Fruit fly (Drosophila melanogaster) whole organism, embryonic: ENCODE results near the gene CG32537.
A peak's percentile ranks its signal among the peaks of the same experiment; 100 is the strongest.

Experiments
- Ada2b ChIP-seq: fragments of 200-800 bp; sonication (Bioruptor generic); IDR thresholded peaks from 2 replicates; pipeline ENCODE4 v1.3.6; 2022; ENCODE audit warnings: missing biosample characterization, missing genetic modification characterization
- Atf6 ChIP-seq: fragments of 200-800 bp; sonication (Bioruptor generic); IDR thresholded peaks from 2 replicates; pipeline ENCODE4 v1.3.6; 2022; ENCODE audit warnings: missing biosample characterization, missing genetic modification characterization
- CG10565 ChIP-seq: fragments of 200-800 bp; sonication (Bioruptor generic); optimal IDR thresholded peaks from 3 replicates; lab custom pipeline; 2016; ENCODE audit warnings: missing biosample characterization, mild to moderate bottlenecking, missing genetic modification characterization
- CG10654 ChIP-seq: fragments of 200-800 bp; sonication (Bioruptor generic); optimal IDR thresholded peaks from 2 replicates; lab custom pipeline; 2016; ENCODE audit warnings: missing biosample characterization, missing genetic modification characterization
- CG11085 ChIP-seq: fragments of 200-800 bp; sonication (Bioruptor generic); IDR thresholded peaks from 2 replicates; pipeline ENCODE4 v1.3.6; 2022; ENCODE audit warnings: missing biosample characterization, missing genetic modification characterization
- CG12659 ChIP-seq: fragments of 200-800 bp; sonication (Bioruptor generic); optimal IDR thresholded peaks from 3 replicates; lab custom pipeline; 2017; ENCODE audit warnings: mild to moderate bottlenecking, missing biosample characterization, missing genetic modification reagents, missing genetic modification characterization
- CG12744 ChIP-seq: fragments of 200-800 bp; sonication (Bioruptor generic); optimal IDR thresholded peaks from 2 replicates; lab custom pipeline; 2016; ENCODE audit warnings: missing biosample characterization, missing genetic modification characterization
- CG14710 ChIP-seq: fragments of 200-800 bp; sonication (Bioruptor generic); optimal IDR thresholded peaks from 3 replicates; lab custom pipeline; 2019; ENCODE audit warnings: missing biosample characterization, mild to moderate bottlenecking, missing genetic modification characterization, moderate library complexity
- CG15073 ChIP-seq: fragments of 200-800 bp; sonication (Bioruptor generic); optimal IDR thresholded peaks from 2 replicates; lab custom pipeline; 2016; ENCODE audit warnings: missing biosample characterization, missing genetic modification characterization
- CG15696 ChIP-seq: fragments of 200-800 bp; sonication (Bioruptor generic); optimal IDR thresholded peaks from 2 replicates; lab custom pipeline; 2019; ENCODE audit warnings: missing biosample characterization, mild to moderate bottlenecking, missing genetic modification characterization, moderate library complexity
- CG2116 ChIP-seq: fragments of 200-800 bp; sonication (Bioruptor generic); optimal IDR thresholded peaks from 3 replicates; lab custom pipeline; 2018; ENCODE audit warnings: missing biosample characterization, mild to moderate bottlenecking, missing genetic modification characterization
- CG2202 ChIP-seq: fragments of 200-800 bp; sonication (Bioruptor generic); optimal IDR thresholded peaks from 2 replicates; lab custom pipeline; 2018; ENCODE audit warnings: missing biosample characterization, mild to moderate bottlenecking, missing genetic modification characterization
- CG2712 ChIP-seq: fragments of 200-800 bp; optimal IDR thresholded peaks from 3 replicates; lab custom pipeline; 2019; ENCODE audit warnings: missing biosample characterization, mild to moderate bottlenecking, missing genetic modification characterization, moderate library complexity
- CG31388 ChIP-seq: fragments of 200-800 bp; sonication (Bioruptor generic); optimal IDR thresholded peaks from 2 replicates; lab custom pipeline; 2016; ENCODE audit warnings: missing biosample characterization, missing genetic modification characterization
- CG3281 ChIP-seq: fragments of 200-800 bp; sonication (Bioruptor generic); optimal IDR thresholded peaks from 3 replicates; lab custom pipeline; 2017; ENCODE audit warnings: missing biosample characterization, mild to moderate bottlenecking, missing genetic modification characterization
- CG34224 ChIP-seq: fragments of 200-800 bp; sonication (Bioruptor generic); IDR thresholded peaks from 3 replicates; pipeline ENCODE4 v1.3.6; 2022; ENCODE audit warnings: missing biosample characterization, missing genetic modification characterization; ENCODE audit not compliant: partially characterized antibody
- CG3995 ChIP-seq: fragments of 200-800 bp; sonication (Bioruptor generic); optimal IDR thresholded peaks from 3 replicates; lab custom pipeline; 2016; ENCODE audit warnings: missing biosample characterization, missing genetic modification characterization
- CG4617 ChIP-seq: fragments of 200-800 bp; sonication (Bioruptor generic); optimal IDR thresholded peaks from 3 replicates; lab custom pipeline; 2016; ENCODE audit warnings: missing biosample characterization, missing genetic modification characterization, borderline replicate concordance
- CG4707 ChIP-seq: fragments of 200-800 bp; sonication (Bioruptor generic); optimal IDR thresholded peaks from 2 replicates; lab custom pipeline; 2018; ENCODE audit warnings: missing biosample characterization, mild to moderate bottlenecking, missing genetic modification characterization, moderate library complexity
- CG8089 ChIP-seq: fragments of 200-800 bp; sonication (Bioruptor generic); optimal IDR thresholded peaks from 3 replicates; lab custom pipeline; 2016; ENCODE audit warnings: missing biosample characterization, missing genetic modification characterization
- Dp ChIP-seq: fragments of 200-800 bp; sonication (Bioruptor generic); optimal IDR thresholded peaks from 2 replicates; lab custom pipeline; 2018; ENCODE audit warnings: missing biosample characterization, mild to moderate bottlenecking, missing genetic modification characterization, moderate library complexity
- Ets97D ChIP-seq: fragments of 200-800 bp; sonication (Bioruptor generic); optimal IDR thresholded peaks from 3 replicates; lab custom pipeline; 2016; ENCODE audit warnings: missing biosample characterization, missing genetic modification characterization
- Fer1 ChIP-seq: fragments of 200-800 bp; sonication (Bioruptor generic); optimal IDR thresholded peaks from 2 replicates; lab custom pipeline; 2017; ENCODE audit warnings: missing biosample characterization, mild to moderate bottlenecking, missing genetic modification characterization
- Hand ChIP-seq: fragments of 200-800 bp; sonication (Bioruptor generic); optimal IDR thresholded peaks from 2 replicates; lab custom pipeline; 2017; ENCODE audit warnings: mild to moderate bottlenecking, missing biosample characterization, missing genetic modification reagents, missing genetic modification characterization
- HmgD ChIP-seq: fragments of 200-800 bp; sonication (Bioruptor generic); optimal IDR thresholded peaks from 3 replicates; lab custom pipeline; 2016; ENCODE audit warnings: missing biosample characterization, missing genetic modification characterization
- Hmr ChIP-seq: fragments of 200-800 bp; sonication (Bioruptor generic); optimal IDR thresholded peaks from 3 replicates; lab custom pipeline; 2017; ENCODE audit warnings: mild to moderate bottlenecking, missing biosample characterization, missing genetic modification reagents, missing genetic modification characterization
- Med ChIP-seq: fragments of 200-800 bp; sonication (Bioruptor generic); peaks from one replicate; lab custom pipeline; 2016; ENCODE audit warnings: missing biosample characterization, missing genetic modification characterization, mild to moderate bottlenecking, inconsistent platforms, moderate library complexity
- Neu2 ChIP-seq: fragments of 200-800 bp; sonication (Bioruptor generic); optimal IDR thresholded peaks from 3 replicates; lab custom pipeline; 2016; ENCODE audit warnings: missing biosample characterization, missing genetic modification characterization, borderline replicate concordance
- Opbp ChIP-seq: fragments of 200-800 bp; sonication (Bioruptor generic); IDR thresholded peaks from 3 replicates; pipeline ENCODE4 v1.3.6; 2022; ENCODE audit warnings: missing biosample characterization, missing genetic modification characterization; ENCODE audit not compliant: partially characterized antibody
- Rfx ChIP-seq: fragments of 200-800 bp; sonication (Bioruptor generic); IDR thresholded peaks from 2 replicates; pipeline ENCODE4 v1.3.6; 2022; ENCODE audit warnings: missing biosample characterization, missing genetic modification characterization
- TFAM ChIP-seq: fragments of 200-800 bp; sonication (Bioruptor generic); optimal IDR thresholded peaks from 2 replicates; lab custom pipeline; 2017; ENCODE audit warnings: missing biosample characterization, missing genetic modification characterization, inconsistent platforms
- Vsx1 ChIP-seq: fragments of 200-800 bp; sonication (Bioruptor generic); optimal IDR thresholded peaks from 2 replicates; lab custom pipeline; 2017; ENCODE audit warnings: missing biosample characterization, mild to moderate bottlenecking, missing genetic modification characterization, missing genetic modification reagents
- bbx ChIP-seq: fragments of 200-800 bp; sonication (Bioruptor generic); IDR thresholded peaks from 2 replicates; pipeline ENCODE4 v1.3.6; 2022; ENCODE audit warnings: missing biosample characterization, missing genetic modification characterization; ENCODE audit not compliant: partially characterized antibody
- cad ChIP-seq: fragments of >200 bp; optimal IDR thresholded peaks from 2 replicates; lab custom pipeline; 2017; ENCODE audit warnings: missing biosample characterization, missing genetic modification characterization
- caup ChIP-seq: fragments of 200-800 bp; sonication (Bioruptor generic); optimal IDR thresholded peaks from 3 replicates; lab custom pipeline; 2017; ENCODE audit warnings: missing biosample characterization, mild to moderate bottlenecking, missing genetic modification characterization, moderate library complexity; ENCODE audit not compliant: severe bottlenecking
- chif ChIP-seq, 2 experiments: fragments of 200-800 bp; sonication (Bioruptor generic); optimal IDR thresholded peaks; 3 replicates each; lab custom pipeline; 2016; ENCODE audit warnings: missing biosample characterization in 2 of 2, missing genetic modification characterization in 2 of 2
- ci ChIP-seq: fragments of 200-800 bp; sonication (Bioruptor generic); IDR thresholded peaks from 3 replicates; pipeline ENCODE4 v1.3.6; 2022; ENCODE audit warnings: missing biosample characterization, missing genetic modification characterization
- da ChIP-seq: fragments of 200-800 bp; sonication (Bioruptor generic); optimal IDR thresholded peaks from 2 replicates; lab custom pipeline; 2016; ENCODE audit warnings: missing biosample characterization, missing genetic modification characterization
- disco-r ChIP-seq: fragments of 200-800 bp; sonication (Bioruptor generic); optimal IDR thresholded peaks from 2 replicates; lab custom pipeline; 2016; ENCODE audit warnings: missing biosample characterization, missing genetic modification characterization
- dm ChIP-seq: fragments of 200-800 bp; sonication (Bioruptor generic); optimal IDR thresholded peaks from 3 replicates; lab custom pipeline; 2016; ENCODE audit warnings: missing biosample characterization, missing genetic modification characterization
- eyg ChIP-seq: fragments of 200-800 bp; sonication (Bioruptor generic); optimal IDR thresholded peaks from 3 replicates; lab custom pipeline; 2016; ENCODE audit warnings: missing biosample characterization, missing genetic modification characterization
- fd3F ChIP-seq: fragments of 200-800 bp; sonication (Bioruptor generic); optimal IDR thresholded peaks from 2 replicates; lab custom pipeline; 2018; ENCODE audit warnings: missing biosample characterization, mild to moderate bottlenecking, missing genetic modification characterization, moderate library complexity
- fru ChIP-seq: fragments of >200 bp; optimal IDR thresholded peaks from 2 replicates; lab custom pipeline; 2017
- gcm ChIP-seq: fragments of 200-800 bp; sonication (Bioruptor generic); optimal IDR thresholded peaks from 2 replicates; lab custom pipeline; 2019; ENCODE audit warnings: missing biosample characterization, mild to moderate bottlenecking, missing genetic modification characterization, moderate library complexity
- gro ChIP-seq: fragments of 200-800 bp; sonication (Bioruptor generic); optimal IDR thresholded peaks from 2 replicates; lab custom pipeline; 2016; ENCODE audit warnings: missing biosample characterization, missing genetic modification characterization
- ham ChIP-seq: fragments of 200-800 bp; sonication (Bioruptor generic); IDR thresholded peaks from 2 replicates; pipeline ENCODE4 v1.3.6; 2022; ENCODE audit warnings: missing biosample characterization, missing genetic modification characterization
- luna ChIP-seq: fragments of 200-800 bp; sonication (Bioruptor generic); optimal IDR thresholded peaks from 2 replicates; lab custom pipeline; 2016; ENCODE audit warnings: missing biosample characterization, missing genetic modification characterization
- mld ChIP-seq: fragments of 200-800 bp; sonication (Bioruptor generic); IDR thresholded peaks from 3 replicates; pipeline ENCODE4 v1.3.6; 2022; ENCODE audit warnings: missing biosample characterization, missing genetic modification characterization; ENCODE audit not compliant: partially characterized antibody
- tx ChIP-seq: fragments of 200-800 bp; sonication (Bioruptor generic); optimal IDR thresholded peaks from 2 replicates; lab custom pipeline; 2016; ENCODE audit warnings: missing biosample characterization, missing genetic modification characterization
- wor ChIP-seq: fragments of 200-800 bp; sonication (Bioruptor generic); IDR thresholded peaks from 2 replicates; pipeline ENCODE4 v1.3.6; 2022; ENCODE audit warnings: missing biosample characterization, missing genetic modification characterization

CG32537 gene

DNA sequence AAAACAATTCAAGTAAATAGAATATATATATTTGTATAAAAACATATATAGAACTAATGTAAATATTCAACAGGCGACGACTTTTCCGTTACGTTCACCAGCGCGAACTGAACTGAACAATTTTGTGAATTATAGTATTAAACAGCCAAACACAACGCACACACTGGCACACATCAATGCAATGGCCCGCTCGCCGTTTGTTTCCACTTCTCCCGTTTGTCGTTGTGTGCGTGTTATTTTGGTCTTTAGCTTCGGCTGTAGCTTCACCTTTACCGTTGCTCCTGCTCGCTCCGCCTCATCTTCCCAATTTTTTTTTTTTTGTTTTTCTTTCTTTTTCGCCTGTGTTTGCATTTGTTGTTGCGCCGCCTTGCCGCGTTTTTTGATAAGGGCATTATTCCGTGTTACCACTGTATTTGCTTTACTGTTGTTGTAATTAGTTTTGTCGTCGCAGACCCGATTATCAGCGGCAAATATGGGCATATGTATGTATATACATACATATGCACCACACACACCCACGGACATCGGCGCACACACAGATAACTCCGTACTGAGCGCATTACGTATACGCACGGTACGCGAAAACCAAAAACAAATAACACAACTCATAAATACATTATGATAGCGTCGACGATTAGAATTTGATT lies 31.6 kb upstream of the CG32537 start, which contains the start of gene CG8051 (continued):
- TF ChIP-seq mld (no peak), wor (GFP tag; lab: Robert Waterston, UW) (no peak), ci (GFP tag; lab: Robert Waterston, UW) (no peak), CG10565 (GFP tag; lab: Kevin White, UChicago) (no peak), HmgD (GFP tag; lab: Kevin White, UChicago) (peak; percentile 34), CG2202 (no peak), CG4617 (GFP tag; lab: Kevin White, UChicago) (no peak), CG34224 (GFP tag; lab: Robert Waterston, UW) (no peak), cad (GFP tag; lab: Kevin White, UChicago) (no peak), Ets97D (GFP tag; lab: Kevin White, UChicago) (no peak), luna (GFP tag; lab: Kevin White, UChicago) (no peak), Vsx1 (peak; percentile 27), CG14710 (tag; lab: Kevin White, UChicago) (no peak), CG3281 (GFP tag; lab: Kevin White, UChicago) (no peak), da (GFP tag; lab: Kevin White, UChicago) (no peak), Neu2 (GFP tag; lab: Kevin White, UChicago) (no peak), eyg (GFP tag; lab: Kevin White, UChicago) (no peak), Fer1 (GFP tag; lab: Kevin White, UChicago) (peak; percentile 34), CG15696 (tag; lab: Kevin White, UChicago) (no peak), Opbp (GFP tag; lab: Robert Waterston, UW) (no peak), Hand (GFP tag; lab: Kevin White, UChicago) (no peak), CG2116 (GFP tag; lab: Kevin White, UChicago) (no peak), tx (GFP tag; lab: Kevin White, UChicago) (no peak), CG11085 (GFP tag; lab: Robert Waterston, UW) (no peak), CG4707 (GFP tag; lab: Kevin White, UChicago) (no peak), Med (GFP tag; lab: Kevin White, UChicago) (peak; percentile 64), Hmr (peak; percentile 8), Atf6 (GFP tag; lab: Robert Waterston, UW) (peak; percentile 52; the same call in 1 of the 2 replicates), CG31388 (GFP tag; lab: Kevin White, UChicago) (no peak), CG2712 (peak; percentile 5), dm (GFP tag; lab: Kevin White, UChicago) (peak; percentile 19), TFAM (GFP tag; lab: Kevin White, UChicago) (no peak), gro (GFP tag; lab: Kevin White, UChicago) (no peak), CG3995 (GFP tag; lab: Kevin White, UChicago) (peak; percentile 31), gcm (GFP tag; lab: Kevin White, UChicago) (no peak), CG10654 (GFP tag; lab: Kevin White, UChicago) (no peak), CG15073 (no peak), ham (GFP tag; lab: Robert Waterston, UW) (no peak), fru (no peak), Rfx (0 out of 2 replicates have a peak, but pooled peaks have one; percentile 46), disco-r (no peak), chif (GFP tag; optimal IDR thresholded peaks at IDR 0.05; lab: Kevin White, UChicago) (no peak), Ada2b (GFP tag; lab: Robert Waterston, UW) (no peak), CG12659 (GFP tag; lab: Kevin White, UChicago) (no peak), caup (peak; percentile 19), Dp (GFP tag; lab: Kevin White, UChicago) (no peak), CG12744 (no peak), bbx (GFP tag; lab: Robert Waterston, UW) (no peak), fd3F (no peak), CG8089 (peak; percentile 6)
